Worm (Caenorhabditis elegans) whole organism, L1 larva: ENCODE results near the gene F36H5.10.

Source experiments
- C04F5.9 ChIP-seq: sonication (generic microtip); optimal IDR thresholded peaks from 2 replicates; lab custom pipeline; 2016; ENCODE audit warnings: missing genetic modification characterization, missing compliant biosample characterization
- alr-1 ChIP-seq: fragments of 200-800 bp; sonication (Bioruptor generic); optimal IDR thresholded peaks from 2 replicates; lab custom pipeline; 2018; ENCODE audit warnings: borderline replicate concordance, mild to moderate bottlenecking, missing genetic modification characterization, missing compliant biosample characterization
- ama-1 ChIP-seq: fragments of 150-350 bp; optimal IDR thresholded peaks from 2 replicates; lab custom pipeline; 2014
- ceh-63 ChIP-seq: fragments of 200-800 bp; sonication (Bioruptor generic); optimal IDR thresholded peaks from 2 replicates; lab custom pipeline; 2018; ENCODE audit warnings: mild to moderate bottlenecking, missing genetic modification characterization, missing compliant biosample characterization
- ceh-88 ChIP-seq: fragments of 200-800 bp; sonication (Bioruptor generic); IDR thresholded peaks from 2 replicates; pipeline ENCODE4 v1.3.6; 2022; ENCODE audit warnings: missing genetic modification characterization, missing compliant biosample characterization
- dpl-1 ChIP-seq, 3 experiments: fragments of 150-350 bp in 2 of 3; sonication (generic microtip) in 1 of 3; optimal IDR thresholded peaks; 2 replicates each; lab custom pipeline; 2014 to 2017; ENCODE audit warnings: missing biosample characterization in 3 of 3, missing genetic modification characterization in 3 of 3, missing genetic modification reagents in 3 of 3
- efl-1 ChIP-seq, 4 experiments: fragments of 150-350 bp; optimal IDR thresholded peaks in 3 of 4; peaks in 1 of 4; 1 replicate in 1 of 4; 2 replicates in 3 of 4; lab custom pipeline; 2014; ENCODE audit warnings: missing biosample characterization in 2 of 4, missing genetic modification characterization in 2 of 4, missing genetic modification reagents in 2 of 4
- elt-2 ChIP-seq: sonication (generic microtip); optimal IDR thresholded peaks from 2 replicates; lab custom pipeline; 2016; ENCODE audit warnings: missing genetic modification characterization, mild to moderate bottlenecking, inconsistent platforms, missing compliant biosample characterization, missing genetic modification reagents
- fkh-10 ChIP-seq: sonication (generic microtip); optimal IDR thresholded peaks from 2 replicates; lab custom pipeline; 2017; ENCODE audit warnings: missing biosample characterization, missing genetic modification reagents, missing genetic modification characterization
- fkh-4 ChIP-seq: sonication (generic microtip); optimal IDR thresholded peaks from 2 replicates; lab custom pipeline; 2016; ENCODE audit warnings: missing compliant biosample characterization, missing genetic modification characterization, borderline replicate concordance
- fos-1 ChIP-seq: fragments of 150-350 bp; optimal IDR thresholded peaks from 2 replicates; lab custom pipeline; 2014; ENCODE audit warnings: missing biosample characterization, missing genetic modification characterization
- hlh-17 ChIP-seq: fragments of 200-800 bp; sonication (Bioruptor generic); optimal IDR thresholded peaks from 2 replicates; lab custom pipeline; 2018; ENCODE audit warnings: missing genetic modification characterization, mild to moderate bottlenecking, missing compliant biosample characterization, moderate library complexity, borderline replicate concordance
- irx-1 ChIP-seq: sonication (generic microtip); optimal IDR thresholded peaks from 2 replicates; lab custom pipeline; 2016; ENCODE audit warnings: missing genetic modification characterization, missing compliant biosample characterization
- jun-1 ChIP-seq: fragments of 150-350 bp; optimal IDR thresholded peaks from 2 replicates; lab custom pipeline; 2014; ENCODE audit warnings: missing biosample characterization, missing genetic modification reagents, missing genetic modification characterization
- lin-14 ChIP-seq: fragments of 200-800 bp; sonication (Bioruptor generic); optimal IDR thresholded peaks from 2 replicates; lab custom pipeline; 2018; ENCODE audit warnings: mild to moderate bottlenecking, missing genetic modification characterization, moderate library complexity, missing compliant biosample characterization
- lin-35 ChIP-seq, 2 experiments: fragments of 150-350 bp; optimal IDR thresholded peaks; 2 replicates each; lab custom pipeline; 2014; ENCODE audit warnings: missing biosample characterization in 2 of 2, missing genetic modification characterization in 2 of 2, missing genetic modification reagents in 2 of 2
- mef-2 ChIP-seq: fragments of 150-350 bp; optimal IDR thresholded peaks from 2 replicates; lab custom pipeline; 2014; ENCODE audit warnings: missing biosample characterization, missing genetic modification characterization
- mep-1 ChIP-seq: fragments of 150-350 bp; optimal IDR thresholded peaks from 2 replicates; lab custom pipeline; 2014; ENCODE audit warnings: missing biosample characterization, missing genetic modification characterization
- nhr-11 ChIP-seq: fragments of 150-350 bp; optimal IDR thresholded peaks from 2 replicates; lab custom pipeline; 2014; ENCODE audit warnings: missing biosample characterization, missing genetic modification characterization
- nhr-19 ChIP-seq: fragments of 200-800 bp; sonication (Bioruptor generic); conservative IDR thresholded peaks from 2 replicates; pipeline ENCODE4 v1.3.6; 2022; ENCODE audit warnings: missing genetic modification characterization, missing compliant biosample characterization
- nhr-28 ChIP-seq: fragments of 150-350 bp; optimal IDR thresholded peaks from 2 replicates; lab custom pipeline; 2014; ENCODE audit warnings: missing biosample characterization, missing genetic modification characterization
- nhr-76 ChIP-seq: sonication (generic microtip); optimal IDR thresholded peaks from 2 replicates; lab custom pipeline; 2017; ENCODE audit warnings: missing biosample characterization, missing genetic modification characterization
- nhr-85 ChIP-seq: sonication (generic microtip); peaks from one replicate; lab custom pipeline; 2016; ENCODE audit warnings: missing genetic modification characterization, inconsistent platforms, missing compliant biosample characterization
- nhr-90 ChIP-seq: sonication (generic microtip); optimal IDR thresholded peaks from 2 replicates; lab custom pipeline; 2016; ENCODE audit warnings: mild to moderate bottlenecking, missing genetic modification characterization, missing compliant biosample characterization; ENCODE audit not compliant: poor library complexity
- pag-3 ChIP-seq: sonication (generic microtip); optimal IDR thresholded peaks from 2 replicates; lab custom pipeline; 2017; ENCODE audit warnings: missing genetic modification characterization, mild to moderate bottlenecking, missing compliant biosample characterization, antibody characterized with exemption, borderline replicate concordance; ENCODE audit not compliant: insufficient read depth
- pqm-1 ChIP-seq: sonication (generic microtip); optimal IDR thresholded peaks from 3 replicates; lab custom pipeline; 2017; ENCODE audit warnings: missing biosample characterization, missing genetic modification characterization
- snu-23 ChIP-seq: sonication (generic microtip); optimal IDR thresholded peaks from 2 replicates; lab custom pipeline; 2016; ENCODE audit warnings: missing genetic modification characterization, missing compliant biosample characterization
- sox-4 ChIP-seq: sonication (generic microtip); optimal IDR thresholded peaks from 2 replicates; lab custom pipeline; 2016; ENCODE audit warnings: missing genetic modification characterization, missing compliant biosample characterization
- sptf-1 ChIP-seq: fragments of 150-350 bp; optimal IDR thresholded peaks from 2 replicates; lab custom pipeline; 2014; ENCODE audit warnings: missing biosample characterization, missing genetic modification characterization
- sup-37 ChIP-seq: fragments of 200-800 bp; sonication (Bioruptor generic); optimal IDR thresholded peaks from 2 replicates; lab custom pipeline; 2018; ENCODE audit warnings: mild to moderate bottlenecking, missing genetic modification characterization, missing compliant biosample characterization
- swsn-7 ChIP-seq: sonication (generic microtip); optimal IDR thresholded peaks from 2 replicates; lab custom pipeline; 2016; ENCODE audit warnings: missing genetic modification characterization, missing compliant biosample characterization
- vab-15 ChIP-seq: sonication (generic microtip); optimal IDR thresholded peaks from 2 replicates; lab custom pipeline; 2017; ENCODE audit warnings: missing genotype, mild to moderate bottlenecking, missing genetic modification characterization, missing compliant biosample characterization
- ztf-4 ChIP-seq: fragments of 150-350 bp; optimal IDR thresholded peaks from 2 replicates; lab custom pipeline; 2014; ENCODE audit warnings: missing biosample characterization, missing genetic modification characterization

The F36H5.10 gene

ce11 chrII:1724314-1724713, 32.8 kb upstream of the F36H5.10 start, which contains the start of gene fbxb-11:
Gene fbxb-11 (plus strand): TSS chrII:1724614.
- TF ChIP-seq sptf-1 (tag; lab: Kevin White, UChicago) (no peak), sup-37 (GFP tag; lab: Kevin White, UChicago) (no peak)

- TF ChIP-seq nhr-76 (tag; lab: Kevin White, UChicago): no peak
These were observed 31.4 kb upstream of the F36H5.10 start, which contains the start of gene F45C12.17 for ce11 chrII:1725735-1726134. Gene F45C12.17 (plus strand): TSS chrII:1726111.

DNA sequence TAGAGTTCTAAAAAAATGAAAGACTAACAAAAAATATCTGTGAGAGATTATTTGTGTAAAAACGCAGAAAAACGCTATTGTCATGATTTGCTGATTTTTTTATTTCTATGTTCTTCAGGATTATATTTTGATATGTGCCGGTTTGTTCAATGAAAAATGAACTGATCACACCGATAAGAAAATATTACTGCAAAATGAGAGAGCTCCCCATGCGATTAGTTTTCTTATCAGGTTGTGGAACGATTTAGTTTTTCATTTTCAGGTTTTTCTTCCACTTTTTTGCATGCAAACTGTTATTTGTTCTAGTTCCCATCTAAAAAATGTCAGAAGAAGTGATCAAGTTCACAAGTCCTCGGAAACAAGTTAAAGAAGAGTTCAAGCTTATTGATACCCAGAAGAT, 28.9 kb upstream of the F36H5.10 start, which contains the start of gene btb-9:
Gene btb-9 (plus strand): TSS at position 254 of the 400 bp plus-strand sequence.
- TF ChIP-seq elt-2 (tag; lab: Kevin White, UChicago) (peak; percentile 86), hlh-17 (GFP tag; lab: Kevin White, UChicago) (no peak), pqm-1 (tag; lab: Kevin White, UChicago) (peak; percentile 26), lin-35 (GFP tag; optimal IDR thresholded peaks at IDR 0.05; lab: Kevin White, UChicago) (peak in 1 of 2 experiments; percentile 28), nhr-28 (tag; lab: Kevin White, UChicago) (no peak)
- TF ChIP-seq, all 84 proteins: peak for 3

- TF ChIP-seq efl-1 (optimal IDR thresholded peaks at IDR 0.05; lab: Kevin White, UChicago) (no peak), efl-1 (GFP tag; optimal IDR thresholded peaks at IDR 0.05 in 1 of 2; lab: Kevin White, UChicago) (no peak), swsn-7 (no peak), ceh-63 (GFP tag; lab: Kevin White, UChicago) (no peak), snu-23 (GFP tag; lab: Kevin White, UChicago) (no peak), nhr-28 (tag; lab: Kevin White, UChicago) (no peak), ztf-4 (tag; lab: Kevin White, UChicago) (no peak), vab-15 (tag; lab: Kevin White, UChicago) (no peak), fos-1 (tag; lab: Kevin White, UChicago) (no peak), ceh-88 (GFP tag; lab: Robert Waterston, UW) (no peak), C04F5.9 (tag; lab: Kevin White, UChicago) (no peak), dpl-1 (GFP tag; optimal IDR thresholded peaks at IDR 0.05; lab: Kevin White, UChicago) (no peak), nhr-19 (GFP tag; lab: Robert Waterston, UW) (no peak)
These were observed 27.0 kb upstream of the F36H5.10 start, which contains the start of gene ceh-81 for ce11 chrII:1730103-1730502. Gene ceh-81 (plus strand): TSS chrII:1730403.

DNA sequence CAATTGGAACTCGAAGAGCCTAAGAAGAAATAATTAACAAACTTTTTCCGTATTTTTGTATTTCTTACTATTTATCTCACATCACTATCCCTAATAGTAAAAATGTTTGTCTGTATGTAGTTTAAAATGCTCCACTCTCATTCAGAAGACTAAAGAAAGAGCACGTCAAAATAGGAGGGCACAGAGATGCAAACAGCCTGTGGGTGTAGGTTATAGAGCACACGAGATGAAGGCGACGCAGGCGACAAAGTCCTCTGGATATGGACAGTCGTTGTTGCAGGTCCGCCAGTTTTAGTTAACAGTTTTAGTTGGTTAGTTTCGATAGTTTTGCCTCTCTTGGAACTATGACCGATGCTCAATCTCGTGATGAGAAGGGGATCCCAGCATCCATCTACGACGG, 25.2 kb upstream of the F36H5.10 start, which contains the start of gene ceh-82:
Gene ceh-82 (plus strand): TSS at position 301 of the 400 bp plus-strand sequence.
- TF ChIP-seq mef-2 (tag; lab: Kevin White, UChicago) (no peak), mep-1 (tag; lab: Kevin White, UChicago) (no peak), jun-1 (tag; lab: Kevin White, UChicago) (no peak), sox-4 (tag; lab: Kevin White, UChicago) (no peak), pag-3 (no peak), ceh-63 (GFP tag; lab: Kevin White, UChicago) (no peak), lin-14 (GFP tag; lab: Kevin White, UChicago) (no peak), nhr-11 (no peak), ztf-4 (tag; lab: Kevin White, UChicago) (no peak), nhr-85 (no peak), vab-15 (tag; lab: Kevin White, UChicago) (no peak), fkh-10 (no peak), ceh-88 (GFP tag; lab: Robert Waterston, UW) (no peak), irx-1 (tag; lab: Kevin White, UChicago) (no peak), ama-1 (lab: Kevin White, UChicago) (no peak), nhr-90 (tag; lab: Kevin White, UChicago) (no peak), alr-1 (tag; lab: Kevin White, UChicago) (no peak), pqm-1 (tag; lab: Kevin White, UChicago) (no peak), fkh-4 (tag; lab: Kevin White, UChicago) (no peak)
